Worm (Caenorhabditis elegans): ENCODE data around the gene W06A7.4.

Gene W06A7.4

DNA sequence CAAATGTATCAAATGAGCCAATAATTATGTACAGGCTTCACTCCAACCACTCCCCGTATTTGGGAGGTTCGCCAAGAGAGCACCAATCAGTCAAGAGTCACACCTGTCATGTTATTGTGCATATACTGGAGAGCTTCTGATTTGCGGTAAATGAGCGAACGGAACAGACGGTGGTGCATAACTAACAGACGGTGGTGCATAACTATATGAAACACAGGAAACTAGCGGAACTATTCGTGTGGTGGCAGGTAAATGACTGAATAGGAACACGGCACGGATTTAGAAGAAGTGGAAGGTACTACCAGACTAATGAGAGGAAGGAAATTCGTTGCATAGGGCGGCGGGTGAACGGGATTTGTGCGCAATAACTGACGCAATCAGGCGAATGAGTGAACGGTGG lies 31.2 kb upstream of the W06A7.4 start:
- TF ChIP-seq egl-27 (tag; optimal IDR thresholded peaks at IDR 0.05), result no peak
- no peak for TF ChIP-seq nhr-11 (tag; optimal IDR thresholded peaks at IDR 0.05)
- no peak for TF ChIP-seq jun-1 (tag; optimal IDR thresholded peaks at IDR 0.05)
- no peak for TF ChIP-seq aly-2 (tag; optimal IDR thresholded peaks at IDR 0.05)
- TF ChIP-seq elt-1 (tag; optimal IDR thresholded peaks at IDR 0.05), result no peak
- no peak for TF ChIP-seq unc-62 (GFP tag; optimal IDR thresholded peaks at IDR 0.05)
- no peak for TF ChIP-seq egl-5 (tag; optimal IDR thresholded peaks at IDR 0.05)
- no peak for TF ChIP-seq eor-1 (tag; optimal IDR thresholded peaks at IDR 0.05)
- no peak for TF ChIP-seq snpc-4 (tag; optimal IDR thresholded peaks at IDR 0.05)
- TF ChIP-seq fkh-2 (tag; optimal IDR thresholded peaks at IDR 0.05), result no peak
- no peak for TF ChIP-seq nhr-67 (tag; optimal IDR thresholded peaks at IDR 0.05)

DNA sequence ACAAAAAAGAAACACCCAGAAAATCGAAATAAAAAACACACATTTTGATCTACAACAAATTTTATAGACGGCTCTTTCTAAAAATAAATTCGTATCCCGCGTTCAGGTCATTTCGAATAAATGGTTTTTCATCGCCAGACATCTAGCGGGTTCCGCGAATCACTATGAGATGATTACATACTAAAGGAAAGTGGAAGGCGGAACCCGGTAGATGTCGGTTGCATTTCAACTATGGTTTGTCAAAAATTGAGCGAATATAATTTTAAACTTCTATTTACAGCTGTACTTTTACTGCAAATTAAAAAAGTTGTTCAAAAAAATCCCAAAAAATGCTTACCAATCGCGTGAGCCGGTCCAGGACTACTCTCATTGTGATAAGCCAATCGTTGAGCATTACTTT lies 26.3 kb upstream of the W06A7.4 start:
- TF ChIP-seq egl-5 (tag; optimal IDR thresholded peaks at IDR 0.05), result no peak
- TF ChIP-seq nhr-28 (tag; optimal IDR thresholded peaks at IDR 0.05), result no peak
- no peak for TF ChIP-seq fkh-10 (GFP tag; optimal IDR thresholded peaks at IDR 0.05)
- TF ChIP-seq elt-3 (tag; optimal IDR thresholded peaks at IDR 0.05), result no peak
- TF ChIP-seq R02D3.7 (tag; optimal IDR thresholded peaks at IDR 0.05), result no peak
- no peak for TF ChIP-seq ceh-9 (tag; optimal IDR thresholded peaks at IDR 0.05)
- no peak for TF ChIP-seq ceh-28 (tag; optimal IDR thresholded peaks at IDR 0.05)
- TF ChIP-seq pqm-1 (tag; optimal IDR thresholded peaks at IDR 0.05), result no peak
- TF ChIP-seq ZK546.5 (tag; optimal IDR thresholded peaks at IDR 0.05), result no peak
- TF ChIP-seq egl-27 (tag; optimal IDR thresholded peaks at IDR 0.05), result no peak
- no peak for TF ChIP-seq jun-1 (tag; optimal IDR thresholded peaks at IDR 0.05)
- no peak for TF ChIP-seq nhr-76 (tag; optimal IDR thresholded peaks at IDR 0.05)
- no peak for TF ChIP-seq lsy-12 (tag; optimal IDR thresholded peaks at IDR 0.05)
- no peak for TF ChIP-seq tbx-2 (tag; optimal IDR thresholded peaks at IDR 0.05)

DNA sequence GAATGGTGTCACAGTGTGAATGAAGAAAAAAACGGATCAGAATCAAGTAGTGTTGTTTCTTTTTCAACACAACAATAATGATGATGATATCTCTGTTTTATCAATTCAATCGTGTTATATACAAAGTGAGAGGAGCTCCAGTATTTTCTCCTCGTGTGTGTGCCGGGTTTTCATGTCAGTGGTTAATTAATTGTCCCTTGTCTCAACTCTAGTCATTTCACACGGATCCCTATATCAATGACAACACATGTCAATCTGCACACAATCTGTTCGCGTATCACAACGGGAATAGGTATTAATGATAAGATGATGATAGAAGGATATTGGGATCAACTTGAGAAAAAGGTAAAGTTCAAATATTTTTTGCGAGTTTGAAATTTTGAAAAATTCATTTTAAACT lies 23.8 kb upstream of the W06A7.4 start:
- no peak for TF ChIP-seq nhr-12 (tag; optimal IDR thresholded peaks at IDR 0.05)
- peak; percentile 45 for TF ChIP-seq lin-39 (tag; optimal IDR thresholded peaks at IDR 0.05)
- peak; percentile 24 for TF ChIP-seq nhr-11 (tag; optimal IDR thresholded peaks at IDR 0.05)

ce11 chrV:14806204-14806737 lies 18.0 kb upstream of the W06A7.4 start:
- no peak for TF ChIP-seq daf-12 (tag; optimal IDR thresholded peaks at IDR 0.05)
- peak; percentile 2 for TF ChIP-seq lin-39 (tag; optimal IDR thresholded peaks at IDR 0.05)
- TF ChIP-seq nhr-25 (tag; optimal IDR thresholded peaks at IDR 0.05), result peak; percentile 67

- TF ChIP-seq nhr-12 (tag; optimal IDR thresholded peaks at IDR 0.05) (no peak), ztf-4 (tag; optimal IDR thresholded peaks at IDR 0.05) (no peak), elt-2 (tag; optimal IDR thresholded peaks at IDR 0.05) (no peak), nhr-28 (tag; optimal IDR thresholded peaks at IDR 0.05) (no peak), nhr-43 (tag; optimal IDR thresholded peaks at IDR 0.05; ENCODE audit: poor library complexity, severe bottlenecking) (no peak), egl-5 (tag; optimal IDR thresholded peaks at IDR 0.05) (no peak), sea-2 (GFP tag; optimal IDR thresholded peaks at IDR 0.05) (no peak), nhr-11 (tag; optimal IDR thresholded peaks at IDR 0.05) (no peak), nhr-76 (tag; optimal IDR thresholded peaks at IDR 0.05) (no peak), skn-1 (tag; optimal IDR thresholded peaks at IDR 0.05) (no peak)
Measured at ce11 chrV:14813566-14813965, 10.7 kb upstream of the W06A7.4 start.

DNA sequence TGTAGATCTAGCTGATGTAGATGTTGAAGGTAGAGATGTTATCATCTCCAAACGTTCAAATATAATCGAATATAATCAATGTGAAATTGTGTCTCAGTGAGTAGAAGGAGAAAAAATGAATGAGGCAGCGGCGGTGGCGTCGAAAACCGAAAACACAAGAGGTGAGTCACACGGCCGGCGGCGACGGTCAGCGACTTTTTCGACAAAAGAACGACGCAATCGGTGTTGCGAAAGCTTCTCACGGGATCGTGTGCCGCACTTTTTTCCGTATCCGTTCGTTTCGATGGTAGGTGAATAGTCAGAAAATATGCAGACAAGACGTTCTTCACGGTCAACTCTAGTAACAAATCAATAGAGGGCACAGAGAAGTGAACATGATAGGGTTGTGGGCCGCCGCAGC lies 8.7 kb upstream of the W06A7.4 start, which contains the start of gene rin-1:
Gene rin-1, minus strand, starts transcription at position 101 of the 400 bp plus-strand sequence.
- TF ChIP-seq nhr-25 (tag; optimal IDR thresholded peaks at IDR 0.05), result no peak
- no peak for TF ChIP-seq unc-39 (tag; optimal IDR thresholded peaks at IDR 0.05)
- peak; percentile 63 for TF ChIP-seq elt-1 (tag; optimal IDR thresholded peaks at IDR 0.05)
- TF ChIP-seq mml-1 (tag; optimal IDR thresholded peaks at IDR 0.05), result no peak

Data from whole organism, L3 larva.